Fruit fly (Drosophila melanogaster) whole organism, embryonic: ENCODE results near the gene Gyc88E.
A peak's percentile ranks its signal among the peaks of the same experiment; 100 is the strongest.

Experiments used
- Asciz ChIP-seq: fragments of 200-800 bp; sonication (Bioruptor generic); optimal IDR thresholded peaks from 2 replicates; lab custom pipeline; 2017; ENCODE audit warnings: missing biosample characterization, mild to moderate bottlenecking, missing genetic modification characterization, missing genetic modification reagents
- Awh ChIP-seq: fragments of 200-800 bp; sonication (Bioruptor generic); IDR thresholded peaks from 2 replicates; pipeline ENCODE4, ENCODE4 v1.3.6; 2022; ENCODE audit warnings: missing biosample characterization, missing genetic modification characterization
- CG10366 ChIP-seq: fragments of 200-800 bp; sonication (Bioruptor generic); IDR thresholded peaks from 2 replicates; pipeline ENCODE4 v1.3.6; 2022; ENCODE audit warnings: missing biosample characterization, missing genetic modification characterization
- CG10462 ChIP-seq: fragments of 200-800 bp; sonication (Bioruptor generic); optimal IDR thresholded peaks from 2 replicates; lab custom pipeline; 2016; ENCODE audit warnings: missing biosample characterization, missing genetic modification characterization
- CG10543 ChIP-seq: fragments of 200-800 bp; sonication (Bioruptor generic); optimal IDR thresholded peaks from 3 replicates; lab custom pipeline; 2017; ENCODE audit warnings: missing biosample characterization, mild to moderate bottlenecking, missing genetic modification characterization, moderate library complexity
- CG12155 ChIP-seq: fragments of 200-800 bp; sonication (Bioruptor generic); optimal IDR thresholded peaks from 3 replicates; lab custom pipeline; 2016; ENCODE audit warnings: missing biosample characterization, missing genetic modification characterization
- CG12299 ChIP-seq: fragments of 200-800 bp; sonication (Bioruptor generic); optimal IDR thresholded peaks from 2 replicates; lab custom pipeline; 2018; ENCODE audit warnings: missing biosample characterization, mild to moderate bottlenecking, missing genetic modification characterization
- CG14860 ChIP-seq: fragments of 200-800 bp; sonication (Bioruptor generic); IDR thresholded peaks from 3 replicates; pipeline ENCODE4 v1.3.6; 2022; ENCODE audit warnings: missing biosample characterization, missing genetic modification characterization; ENCODE audit not compliant: partially characterized antibody
- CG1529 ChIP-seq: fragments of 200-800 bp; sonication (Bioruptor generic); optimal IDR thresholded peaks from 3 replicates; lab custom pipeline; 2018; ENCODE audit warnings: missing biosample characterization, missing genetic modification characterization
- CG17328 ChIP-seq: fragments of 200-800 bp; sonication (Bioruptor generic); IDR thresholded peaks from 2 replicates; pipeline ENCODE4 v1.3.6; 2022; ENCODE audit warnings: missing biosample characterization, missing genetic modification characterization
- CG17359 ChIP-seq: fragments of 200-800 bp; sonication (Bioruptor generic); optimal IDR thresholded peaks from 3 replicates; lab custom pipeline; 2018; ENCODE audit warnings: missing biosample characterization, mild to moderate bottlenecking, missing genetic modification characterization, moderate library complexity
- CG18476 ChIP-seq: fragments of 200-800 bp; sonication (Bioruptor generic); optimal IDR thresholded peaks from 2 replicates; lab custom pipeline; 2016; ENCODE audit warnings: missing biosample characterization, mild to moderate bottlenecking, missing genetic modification characterization
- CG3065 ChIP-seq: fragments of 200-800 bp; sonication (Bioruptor generic); optimal IDR thresholded peaks from 2 replicates; lab custom pipeline; 2016; ENCODE audit warnings: missing biosample characterization, missing genetic modification characterization
- CG3163 ChIP-seq: fragments of 200-800 bp; sonication (Bioruptor generic); optimal IDR thresholded peaks from 3 replicates; lab custom pipeline; 2016; ENCODE audit warnings: missing biosample characterization, missing genetic modification characterization
- CG32772 ChIP-seq: fragments of 200-800 bp; sonication (Bioruptor generic); IDR thresholded peaks from 2 replicates; pipeline ENCODE4 v1.3.6; 2022; ENCODE audit warnings: missing biosample characterization, missing genetic modification characterization
- CG33557 ChIP-seq: fragments of 200-800 bp; sonication (Bioruptor generic); optimal IDR thresholded peaks from 2 replicates; lab custom pipeline; 2019; ENCODE audit warnings: missing biosample characterization, mild to moderate bottlenecking, missing genetic modification characterization, moderate library complexity
- CG3407 ChIP-seq: fragments of 200-800 bp; sonication (Bioruptor generic); optimal IDR thresholded peaks from 2 replicates; lab custom pipeline; 2018; ENCODE audit warnings: missing biosample characterization, mild to moderate bottlenecking, missing genetic modification characterization
- CG8089 ChIP-seq: fragments of 200-800 bp; sonication (Bioruptor generic); optimal IDR thresholded peaks from 3 replicates; lab custom pipeline; 2016; ENCODE audit warnings: missing biosample characterization, missing genetic modification characterization
- CG8290 ChIP-seq, 3 experiments: fragments of 200-800 bp; sonication (Bioruptor generic); optimal IDR thresholded peaks; 2 replicates each; lab custom pipeline; 2016 to 2019; ENCODE audit warnings: missing biosample characterization in 3 of 3, missing genetic modification characterization in 3 of 3, mild to moderate bottlenecking in 2 of 3, moderate library complexity in 1 of 3
- Dll ChIP-seq: fragments of 200-800 bp; sonication (Bioruptor generic); IDR thresholded peaks from 4 replicates; pipeline ENCODE4 v1.3.6; 2022; ENCODE audit warnings: missing biosample characterization, missing genetic modification characterization; ENCODE audit not compliant: partially characterized antibody
- Fer1 ChIP-seq: fragments of 200-800 bp; sonication (Bioruptor generic); optimal IDR thresholded peaks from 2 replicates; lab custom pipeline; 2017; ENCODE audit warnings: missing biosample characterization, mild to moderate bottlenecking, missing genetic modification characterization
- GATAe ChIP-seq: fragments of 200-800 bp; sonication (Bioruptor generic); conservative IDR thresholded peaks from 2 replicates; pipeline ENCODE4 v1.3.6; 2022; ENCODE audit warnings: missing biosample characterization, missing genetic modification characterization
- Hand ChIP-seq: fragments of 200-800 bp; sonication (Bioruptor generic); optimal IDR thresholded peaks from 2 replicates; lab custom pipeline; 2017; ENCODE audit warnings: mild to moderate bottlenecking, missing biosample characterization, missing genetic modification reagents, missing genetic modification characterization
- Hr78 ChIP-seq, 2 experiments: fragments of 200-800 bp in 1 of 2; fragments of >200 bp in 1 of 2; sonication (Bioruptor generic) in 1 of 2; optimal IDR thresholded peaks; 2 replicates each; lab custom pipeline; 2017 to 2019; ENCODE audit warnings: missing biosample characterization in 2 of 2, missing genetic modification characterization in 2 of 2, mild to moderate bottlenecking in 1 of 2, moderate library complexity in 1 of 2
- Kr ChIP-seq: fragments of 200-800 bp; sonication (Bioruptor generic); optimal IDR thresholded peaks from 2 replicates; lab custom pipeline; 2017; ENCODE audit warnings: missing biosample characterization, mild to moderate bottlenecking, missing genetic modification characterization
- Mad ChIP-seq: fragments of 200-800 bp; sonication (Bioruptor generic); optimal IDR thresholded peaks from 2 replicates; lab custom pipeline; 2016; ENCODE audit warnings: missing biosample characterization, missing genetic modification characterization
- Mrtf ChIP-seq: fragments of 200-800 bp; sonication (Bioruptor generic); IDR thresholded peaks from 3 replicates; pipeline ENCODE4 v1.3.6; 2022; ENCODE audit warnings: missing biosample characterization, missing genetic modification characterization
- NC2β ChIP-seq: fragments of 200-800 bp; sonication (Bioruptor generic); optimal IDR thresholded peaks from 2 replicates; lab custom pipeline; 2016; ENCODE audit warnings: missing biosample characterization, missing genetic modification characterization
- Optix ChIP-seq: fragments of 200-800 bp; sonication (Bioruptor generic); IDR thresholded peaks from 3 replicates; pipeline ENCODE4 v1.3.6; 2022; ENCODE audit warnings: missing biosample characterization, missing genetic modification characterization
- Ravus ChIP-seq: fragments of 200-800 bp; sonication (Bioruptor generic); IDR thresholded peaks from 2 replicates; pipeline ENCODE4 v1.3.6; 2022; ENCODE audit warnings: missing biosample characterization, missing genetic modification characterization
- Scr ChIP-seq: fragments of 200-800 bp; sonication (Bioruptor generic); IDR thresholded peaks from 2 replicates; pipeline ENCODE4 v1.3.6; 2022; ENCODE audit warnings: missing biosample characterization, missing genetic modification characterization; ENCODE audit not compliant: partially characterized antibody
- Sry-δ ChIP-seq: fragments of 200-800 bp; sonication (Bioruptor generic); optimal IDR thresholded peaks from 2 replicates; lab custom pipeline; 2016; ENCODE audit warnings: missing biosample characterization, missing genetic modification characterization
- ac ChIP-seq: fragments of 200-800 bp; sonication (Bioruptor generic); optimal IDR thresholded peaks from 3 replicates; lab custom pipeline; 2017; ENCODE audit warnings: missing biosample characterization, mild to moderate bottlenecking, missing genetic modification characterization
- amos ChIP-seq: fragments of 200-800 bp; sonication (Bioruptor generic); IDR thresholded peaks from 2 replicates; pipeline ENCODE4 v1.3.6; 2022; ENCODE audit warnings: missing biosample characterization, missing genetic modification characterization; ENCODE audit not compliant: partially characterized antibody
- ara ChIP-seq: fragments of 200-800 bp; sonication (Bioruptor generic); IDR thresholded peaks from 2 replicates; pipeline ENCODE4 v1.3.6; 2022; ENCODE audit warnings: missing biosample characterization, missing genetic modification characterization
- dmrt99B ChIP-seq: fragments of 200-800 bp; sonication (Bioruptor generic); optimal IDR thresholded peaks from 2 replicates; lab custom pipeline; 2018; ENCODE audit warnings: missing biosample characterization, mild to moderate bottlenecking, missing genetic modification characterization, moderate library complexity
- eve ChIP-seq, 2 experiments: fragments of >200 bp; optimal IDR thresholded peaks; 2 replicates each; lab custom pipeline; 2017; ENCODE audit warnings: missing biosample characterization in 2 of 2, missing genetic modification characterization in 2 of 2
- gce ChIP-seq: fragments of 200-800 bp; sonication (Bioruptor generic); IDR thresholded peaks from 3 replicates; pipeline ENCODE4 v1.3.6; 2022; ENCODE audit warnings: missing biosample characterization, missing genetic modification characterization
- grn ChIP-seq: fragments of 200-800 bp; sonication (Bioruptor generic); optimal IDR thresholded peaks from 3 replicates; lab custom pipeline; 2017; ENCODE audit warnings: missing biosample characterization, missing genetic modification characterization
- ind ChIP-seq: fragments of 200-800 bp; sonication (Bioruptor generic); optimal IDR thresholded peaks from 3 replicates; lab custom pipeline; 2016; ENCODE audit warnings: missing biosample characterization, missing genetic modification characterization
- lmd ChIP-seq: fragments of 200-800 bp; sonication (Bioruptor generic); IDR thresholded peaks from 2 replicates; pipeline ENCODE4 v1.3.6; 2022; ENCODE audit warnings: missing biosample characterization, missing genetic modification characterization
- nerfin-2 ChIP-seq: fragments of 200-800 bp; sonication (Bioruptor generic); IDR thresholded peaks from 2 replicates; pipeline ENCODE4 v1.3.6; 2022; ENCODE audit warnings: missing biosample characterization, missing genetic modification characterization; ENCODE audit not compliant: partially characterized antibody
- pita ChIP-seq: fragments of 200-800 bp; sonication (Bioruptor generic); optimal IDR thresholded peaks from 2 replicates; lab custom pipeline; 2017; ENCODE audit warnings: missing biosample characterization, mild to moderate bottlenecking, missing genetic modification characterization
- psq ChIP-seq: fragments of 200-800 bp; sonication (Bioruptor generic); optimal IDR thresholded peaks from 2 replicates; lab custom pipeline; 2017; ENCODE audit warnings: missing biosample characterization, missing genetic modification characterization
- slp2 ChIP-seq: fragments of 200-800 bp; sonication (Bioruptor generic); optimal IDR thresholded peaks from 2 replicates; lab custom pipeline; 2016; ENCODE audit warnings: missing biosample characterization, missing genetic modification characterization
- stc ChIP-seq: fragments of 200-800 bp; sonication (Bioruptor generic); IDR thresholded peaks from 2 replicates; pipeline ENCODE4 v1.3.6; 2022; ENCODE audit warnings: missing biosample characterization, missing genetic modification characterization
- tgo ChIP-seq: fragments of 200-800 bp; sonication (Bioruptor generic); IDR thresholded peaks from 3 replicates; pipeline ENCODE4 v1.3.6; 2022; ENCODE audit warnings: missing biosample characterization, missing genetic modification characterization
- tx ChIP-seq: fragments of 200-800 bp; sonication (Bioruptor generic); optimal IDR thresholded peaks from 2 replicates; lab custom pipeline; 2016; ENCODE audit warnings: missing biosample characterization, missing genetic modification characterization
- wor ChIP-seq: fragments of 200-800 bp; sonication (Bioruptor generic); IDR thresholded peaks from 2 replicates; pipeline ENCODE4 v1.3.6; 2022; ENCODE audit warnings: missing biosample characterization, missing genetic modification characterization
- zf30C ChIP-seq: fragments of 200-800 bp; sonication (Bioruptor generic); optimal IDR thresholded peaks from 3 replicates; lab custom pipeline; 2018; ENCODE audit warnings: missing biosample characterization, mild to moderate bottlenecking, missing genetic modification characterization

Gyc88E gene

dm6 chr3R:15229329-15229876, 79.2 kb downstream of the Gyc88E start, which contains the start of the genes Art3 and mRpS10 (continued):
- TF ChIP-seq CG10366 (GFP tag; lab: Robert Waterston, UW) (peak; percentile 100), CG10543 (GFP tag; lab: Kevin White, UChicago) (peak; percentile 100), nerfin-2 (GFP tag; lab: Robert Waterston, UW) (no peak), tgo (GFP tag; lab: Robert Waterston, UW) (peak; percentile 100), ara (peak; percentile 100), NC2β (peak; percentile 100), wor (peak; percentile 100), Mad (GFP tag; lab: Kevin White, UChicago) (peak; percentile 100), CG17359 (tag; lab: Kevin White, UChicago) (peak; percentile 100), CG3407 (GFP tag; lab: Kevin White, UChicago) (peak; percentile 99), lmd (GFP tag; lab: Robert Waterston, UW) (peak; percentile 100), CG3163 (peak; percentile 96), pita (GFP tag; lab: Kevin White, UChicago) (no peak), CG10462 (peak; percentile 100), stc (GFP tag; lab: Robert Waterston, UW) (peak; percentile 100), CG1529 (GFP tag; lab: Kevin White, UChicago) (peak; percentile 100), CG18476 (peak; percentile 99), CG33557 (GFP tag; lab: Kevin White, UChicago) (peak; percentile 100), Optix (GFP tag; lab: Robert Waterston, UW) (peak; percentile 88; the same call in 2 of the 3 replicates), Sry-δ (GFP tag; lab: Kevin White, UChicago) (peak; percentile 91), Hr78 (GFP tag; optimal IDR thresholded peaks at IDR 0.05; lab: Kevin White, UChicago) (peak in 1 of 2 experiments; percentile 98), GATAe (GFP tag; lab: Robert Waterston, UW) (peak; percentile 100), ac (GFP tag; lab: Kevin White, UChicago) (peak; percentile 100), CG8089 (peak; percentile 100), Asciz (peak; percentile 100), CG12299 (peak; percentile 100), CG12155 (GFP tag; lab: Kevin White, UChicago) (peak; percentile 99), CG17328 (GFP tag; lab: Robert Waterston, UW) (peak; percentile 100), ind (GFP tag; lab: Kevin White, UChicago) (peak; percentile 100), Fer1 (GFP tag; lab: Kevin White, UChicago) (peak; percentile 100), CG8290 (GFP tag; optimal IDR thresholded peaks at IDR 0.05; lab: Kevin White, UChicago) (peak; percentile 100), CG8290 (tag; optimal IDR thresholded peaks at IDR 0.05; lab: Kevin White, UChicago) (peak; percentile 99 to 100), CG14860 (no peak), tx (peak; percentile 100), zf30C (GFP tag; lab: Kevin White, UChicago) (peak; percentile 72), slp2 (GFP tag; lab: Kevin White, UChicago) (peak; percentile 100), Scr (GFP tag; lab: Robert Waterston, UW) (peak; percentile 40), Kr (GFP tag; lab: Kevin White, UChicago) (peak; percentile 97), Ravus (GFP tag; lab: Robert Waterston, UW) (peak; percentile 99), CG3065 (peak; percentile 100), Dll (GFP tag; lab: Robert Waterston, UW) (no peak), psq (peak; percentile 99), CG32772 (GFP tag; lab: Robert Waterston, UW) (peak; percentile 100), eve (GFP tag; optimal IDR thresholded peaks at IDR 0.05; lab: Kevin White, UChicago) (peak in 1 of 2 experiments; percentile 97), Hand (GFP tag; lab: Kevin White, UChicago) (peak; percentile 99), grn (GFP tag; lab: Kevin White, UChicago) (peak; percentile 95), gce (GFP tag; lab: Robert Waterston, UW) (peak; percentile 100), Mrtf (GFP tag; lab: Robert Waterston, UW) (peak; percentile 100), amos (no peak), Awh (peak; percentile 100), dmrt99B (peak; percentile 100)
